Worm (Caenorhabditis elegans): ENCODE results near the gene M02H5.8.

DNA sequence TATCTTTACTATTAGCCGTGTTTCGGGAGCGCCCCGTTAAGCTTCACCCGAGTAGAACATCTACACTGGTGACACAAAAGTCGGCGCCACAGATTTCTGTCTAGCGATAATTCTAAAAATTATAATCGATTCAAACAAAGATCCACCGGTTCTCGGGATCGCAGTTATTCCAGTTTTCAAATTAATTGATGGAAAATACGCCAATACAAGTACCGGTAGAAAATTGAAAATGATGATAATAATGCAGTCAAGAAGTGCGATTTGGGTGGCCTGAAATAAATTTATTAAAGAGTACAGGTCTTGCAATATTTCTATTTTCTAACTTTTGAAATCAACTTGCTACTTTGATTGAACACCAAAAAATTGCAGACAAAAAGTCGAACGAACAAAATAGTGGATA, 17.7 kb downstream of the M02H5.8 start:
- TF ChIP-seq flt-1 (GFP tag; IDR thresholded peaks at IDR 0.05) (no peak), T22C8.4 (GFP tag; IDR thresholded peaks at IDR 0.05) (no peak), ztf-29 (GFP tag; IDR thresholded peaks at IDR 0.05) (no peak), klf-2 (GFP tag; conservative IDR thresholded peaks at IDR 0.05) (no peak), med-1 (GFP tag; optimal IDR thresholded peaks at IDR 0.05; ENCODE audit: insufficient read depth) (no peak), cog-1 (tag; optimal IDR thresholded peaks at IDR 0.05) (no peak), ztf-23 (GFP tag; IDR thresholded peaks at IDR 0.05) (no peak)
